Worm (Caenorhabditis elegans): Measurements from ENCODE around the gene Y54F10BM.20.

Y54F10BM.20 gene

DNA sequence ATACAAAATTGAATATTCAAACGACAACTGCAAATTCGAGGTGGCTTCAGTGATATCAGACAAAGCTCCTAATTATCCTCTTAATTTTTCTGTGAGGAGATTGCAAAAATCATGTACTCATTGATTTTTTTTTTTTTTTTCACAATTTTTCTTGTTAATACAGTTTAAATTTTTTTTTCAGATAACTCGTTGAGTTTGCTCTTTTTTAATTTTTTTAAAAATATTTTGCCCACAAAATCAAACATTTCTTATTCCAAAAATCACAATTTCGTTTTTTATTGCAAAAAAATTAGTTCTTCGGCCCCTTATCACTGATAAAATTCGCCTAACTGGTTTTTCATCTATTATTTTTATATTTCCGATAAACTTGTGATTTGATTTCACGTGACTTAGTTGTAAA is 31.2 kb upstream of the Y54F10BM.20 start, which contains the start of gene Y54F10BM.21:
Y54F10BM.21 (plus strand) TSS at position 301 of the 400 bp plus-strand sequence.
- TF ChIP-seq eyg-1 (tag; optimal IDR thresholded peaks at IDR 0.05), result no peak
- TF ChIP-seq ceh-31 (tag; optimal IDR thresholded peaks at IDR 0.05), result no peak
- TF ChIP-seq sox-4 (tag; optimal IDR thresholded peaks at IDR 0.05), result no peak
- TF ChIP-seq pros-1 (tag; optimal IDR thresholded peaks at IDR 0.05), result no peak
- no peak for TF ChIP-seq dmd-4 (tag; optimal IDR thresholded peaks at IDR 0.05; ENCODE audit: borderline replicate concordance)
- no peak for TF ChIP-seq pqm-1 (tag; optimal IDR thresholded peaks at IDR 0.05)
- TF ChIP-seq ttx-3 (tag; optimal IDR thresholded peaks at IDR 0.05), result no peak
- TF ChIP-seq npax-4 (tag; optimal IDR thresholded peaks at IDR 0.05), result no peak

- no peak for TF ChIP-seq K02D7.2 (tag; optimal IDR thresholded peaks at IDR 0.05)
- TF ChIP-seq npax-4 (tag; optimal IDR thresholded peaks at IDR 0.05), result no peak
Observed at ce11 chrIII:2279457-2279856, 28.6 kb upstream of the Y54F10BM.20 start, which contains the start of gene Y54F10BM.23. TSS of gene Y54F10BM.23 (minus strand) at chrIII:2279557.

- no peak for TF ChIP-seq pax-1 (tag; optimal IDR thresholded peaks at IDR 0.05)
- no peak for TF ChIP-seq tbx-7 (tag; optimal IDR thresholded peaks at IDR 0.05)
- TF ChIP-seq sdc-2 (tag; optimal IDR thresholded peaks at IDR 0.05), result no peak
- no peak for TF ChIP-seq fkh-6 (tag; optimal IDR thresholded peaks at IDR 0.05)
- no peak for TF ChIP-seq elt-2 (tag; optimal IDR thresholded peaks at IDR 0.05)
- TF ChIP-seq dve-1 (tag; optimal IDR thresholded peaks at IDR 0.05), result no peak
- no peak for TF ChIP-seq pat-9 (tag; optimal IDR thresholded peaks at IDR 0.05)
- no peak for TF ChIP-seq C08G9.2 (tag; optimal IDR thresholded peaks at IDR 0.05)
- no peak for TF ChIP-seq pqm-1 (tag; optimal IDR thresholded peaks at IDR 0.05)
- TF ChIP-seq hlh-8 (tag; optimal IDR thresholded peaks at IDR 0.05), result no peak
- no peak for TF ChIP-seq dmd-4 (tag; optimal IDR thresholded peaks at IDR 0.05; ENCODE audit: borderline replicate concordance)
- no peak for TF ChIP-seq unc-42 (tag; optimal IDR thresholded peaks at IDR 0.05)
- TF ChIP-seq hlh-6 (tag; optimal IDR thresholded peaks at IDR 0.05), result no peak
Observed at ce11 chrIII:2280569-2280968, 27.5 kb upstream of the Y54F10BM.20 start, which contains the start of gene Y54F10BM.22. TSS of gene Y54F10BM.22 (plus strand) at chrIII:2280899.

DNA sequence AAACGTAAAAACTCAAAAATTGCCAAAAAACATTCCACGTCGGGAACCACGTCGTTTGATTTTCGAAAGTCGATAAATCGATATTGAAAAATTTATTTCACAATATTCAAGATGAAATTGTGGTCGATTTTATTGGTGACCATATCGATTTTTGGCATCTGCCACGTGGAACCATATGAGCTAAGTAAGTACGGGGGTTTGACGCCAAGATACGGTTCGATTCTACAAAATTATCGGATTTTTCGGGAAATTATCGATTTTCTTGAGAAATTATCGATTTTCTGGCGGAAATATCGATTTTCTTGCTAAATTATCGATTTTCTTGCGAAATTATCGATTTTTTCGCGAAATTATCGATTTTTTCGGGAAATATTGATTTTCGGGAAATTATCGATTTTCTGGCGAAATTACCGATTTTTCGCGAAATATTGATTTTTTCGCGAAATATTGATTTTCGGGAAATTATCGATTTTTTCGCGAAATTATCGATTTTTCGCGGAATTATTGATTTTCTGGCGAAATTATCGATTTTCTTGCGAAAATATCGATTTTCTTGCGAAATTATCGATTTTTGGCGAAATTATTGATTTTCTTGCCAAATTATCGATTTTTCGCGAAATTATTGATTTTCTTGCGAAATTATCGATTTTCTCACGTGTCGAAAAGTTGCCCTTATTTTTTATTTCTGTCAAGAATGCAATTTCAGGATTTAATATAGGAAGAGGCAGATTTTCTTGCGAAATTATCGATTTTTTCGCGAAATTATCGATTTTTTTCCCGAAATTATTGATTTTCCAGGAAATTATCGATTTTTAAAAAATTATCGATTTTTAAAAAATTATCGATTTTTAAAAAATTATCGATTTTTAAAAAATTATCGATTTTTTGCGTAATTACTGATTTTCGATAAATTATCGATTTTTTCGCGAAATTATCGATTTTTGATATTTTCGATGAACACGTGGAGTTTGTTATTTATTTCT is 25.8 kb upstream of the Y54F10BM.20 start, which contains the start of gene Y54F10BM.3:
Y54F10BM.3 (plus strand) TSS at position 51 of the 983 bp plus-strand sequence.
- no peak for TF ChIP-seq fkh-6 (tag; optimal IDR thresholded peaks at IDR 0.05)
- TF ChIP-seq unc-3 (GFP tag; conservative IDR thresholded peaks at IDR 0.05), result no peak
- no peak for TF ChIP-seq unc-3 (tag; optimal IDR thresholded peaks at IDR 0.05)
- no peak for TF ChIP-seq Y22D7AL.16 (tag; optimal IDR thresholded peaks at IDR 0.05)
- peak; percentile 98 for TF ChIP-seq ceh-48 (tag; optimal IDR thresholded peaks at IDR 0.05)
- TF ChIP-seq ceh-18 (tag; optimal IDR thresholded peaks at IDR 0.05), result no peak
- TF ChIP-seq che-1 (tag; optimal IDR thresholded peaks at IDR 0.05), result peak; percentile 6
- TF ChIP-seq lim-6 (tag; optimal IDR thresholded peaks at IDR 0.05), result no peak
- no peak for TF ChIP-seq unc-86 (tag; optimal IDR thresholded peaks at IDR 0.05)
- TF ChIP-seq elt-4 (tag; optimal IDR thresholded peaks at IDR 0.05), result no peak
- no peak for TF ChIP-seq pat-9 (tag; optimal IDR thresholded peaks at IDR 0.05)
- TF ChIP-seq ceh-19 (GFP tag; optimal IDR thresholded peaks at IDR 0.05), result no peak
- no peak for TF ChIP-seq fkh-10 (GFP tag; optimal IDR thresholded peaks at IDR 0.05)
- TF ChIP-seq ceh-30 (tag; optimal IDR thresholded peaks at IDR 0.05), result no peak
- TF ChIP-seq ceh-22 (tag; optimal IDR thresholded peaks at IDR 0.05), result no peak
- no peak for TF ChIP-seq tbx-7 (tag; optimal IDR thresholded peaks at IDR 0.05)

- TF ChIP-seq ceh-48 (tag; optimal IDR thresholded peaks at IDR 0.05), result peak; percentile 92
- no peak for TF ChIP-seq elt-2 (tag; optimal IDR thresholded peaks at IDR 0.05)
Observed at ce11 chrIII:2283341-2283847, 24.7 kb upstream of the Y54F10BM.20 start.

All from whole organism, late embryonic.